Fruit fly (Drosophila melanogaster): ENCODE results near the gene Flad2.

The Flad2 gene

DNA sequence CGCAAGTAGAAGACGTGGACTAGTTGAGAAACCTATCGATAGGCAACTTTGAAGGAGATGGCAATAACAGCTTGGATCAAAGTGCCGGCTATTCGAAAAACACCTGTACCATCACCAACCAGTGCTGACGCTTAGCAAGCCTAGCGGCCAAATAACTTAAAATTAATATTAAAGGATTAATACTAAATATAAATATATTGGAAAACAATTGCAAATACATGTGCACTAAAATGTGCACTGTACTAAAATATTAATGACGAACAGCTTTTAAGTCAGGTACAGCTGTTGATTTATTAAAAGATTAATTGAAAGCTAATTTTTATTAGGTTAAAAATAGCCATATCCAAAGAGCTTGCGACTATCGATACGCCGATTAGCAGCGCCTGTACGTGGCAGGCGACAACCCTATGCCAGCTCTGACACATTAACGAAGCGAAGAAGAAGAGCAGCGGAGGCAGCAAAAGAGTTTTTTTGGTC, 33.8 kb upstream of the Flad2 start, which contains the start of the genes CG9302 and beta'COP (continued):
- TF ChIP-seq ftz-f1 (GFP tag; optimal IDR thresholded peaks at IDR 0.05): no peak
- TF ChIP-seq Atf-2 (GFP tag; optimal IDR thresholded peaks at IDR 0.05): peak; percentile 34
- peak; percentile 56; the same call in 1 of the 2 replicates for TF ChIP-seq sob (GFP tag; IDR thresholded peaks at IDR 0.05)
- 0 out of 2 replicates have a peak, but pooled peaks have one; percentile 17 for TF ChIP-seq onecut (GFP tag; IDR thresholded peaks at IDR 0.05)
- TF ChIP-seq row (GFP tag; IDR thresholded peaks at IDR 0.05): peak; percentile 95
- peak; percentile 81 for TF ChIP-seq grau (tag; optimal IDR thresholded peaks at IDR 0.05)
- no peak for TF ChIP-seq CG6765 (GFP tag; optimal IDR thresholded peaks at IDR 0.05)
- TF ChIP-seq CG13775 (GFP tag; optimal IDR thresholded peaks at IDR 0.05): peak; percentile 83
- no peak for TF ChIP-seq kni (GFP tag; optimal IDR thresholded peaks at IDR 0.05)
- no peak for TF ChIP-seq CG13296 (GFP tag; optimal IDR thresholded peaks at IDR 0.05)
- TF ChIP-seq Asciz (GFP tag; optimal IDR thresholded peaks at IDR 0.05): no peak
- peak; percentile 65 for TF ChIP-seq CG16815 (GFP tag; optimal IDR thresholded peaks at IDR 0.05)
- peak; percentile 5 for TF ChIP-seq CG6654 (GFP tag; optimal IDR thresholded peaks at IDR 0.05)
- 0 out of 2 replicates have a peak, but pooled peaks have one; percentile 22 for TF ChIP-seq Rx (GFP tag; IDR thresholded peaks at IDR 0.05)
- peak; percentile 91 for TF ChIP-seq nmo (GFP tag; optimal IDR thresholded peaks at IDR 0.05)
- no peak for TF ChIP-seq CG12071 (GFP tag; optimal IDR thresholded peaks at IDR 0.05)
- TF ChIP-seq CG18262 (tag; optimal IDR thresholded peaks at IDR 0.05): peak; percentile 74
- no peak for TF ChIP-seq HLH3B (GFP tag; IDR thresholded peaks at IDR 0.05)
- peak; percentile 51 for TF ChIP-seq fd96Cb (tag; optimal IDR thresholded peaks at IDR 0.05)
- no peak for TF ChIP-seq MESR4 (GFP tag; optimal IDR thresholded peaks at IDR 0.05)
- TF ChIP-seq CG4360 (GFP tag; IDR thresholded peaks at IDR 0.05): no peak
- peak in 1 of 3 experiments; percentile 75 for TF ChIP-seq lola (GFP tag; optimal IDR thresholded peaks at IDR 0.05)
- TF ChIP-seq repo (GFP tag; optimal IDR thresholded peaks at IDR 0.05): no peak
- TF ChIP-seq CG16863 (GFP tag; optimal IDR thresholded peaks at IDR 0.05): peak; percentile 1
- TF ChIP-seq sens (GFP tag): peak; percentile 86
- peak; percentile 48 for TF ChIP-seq CG7786 (GFP tag; optimal IDR thresholded peaks at IDR 0.05)
- peak; percentile 45 for TF ChIP-seq Ets97D (GFP tag; optimal IDR thresholded peaks at IDR 0.05)
- TF ChIP-seq Chrac-16 (GFP tag; optimal IDR thresholded peaks at IDR 0.05): peak; percentile 66
- TF ChIP-seq Gug (GFP tag; IDR thresholded peaks at IDR 0.05): peak; percentile 49; the same call in 1 of the 4 replicates
- peak; percentile 81 for TF ChIP-seq Hr3 (GFP tag; optimal IDR thresholded peaks at IDR 0.05)
- no peak; the same call in 1 of the 2 replicates for TF ChIP-seq CG7372 (GFP tag; IDR thresholded peaks at IDR 0.05)
- TF ChIP-seq CG14710 (tag; optimal IDR thresholded peaks at IDR 0.05): peak; percentile 81
- no peak for TF ChIP-seq fd102C (GFP tag; optimal IDR thresholded peaks at IDR 0.05)
- TF ChIP-seq Adf1 (GFP tag; IDR thresholded peaks at IDR 0.05): peak; percentile 48; the same call in 1 of the 2 replicates
- no peak for TF ChIP-seq Ravus (GFP tag; IDR thresholded peaks at IDR 0.05)
- TF ChIP-seq mld (GFP tag; IDR thresholded peaks at IDR 0.05; ENCODE audit: partially characterized antibody): no peak
- no peak for TF ChIP-seq corto (GFP tag; optimal IDR thresholded peaks at IDR 0.05)
- no peak for TF ChIP-seq so (GFP tag; IDR thresholded peaks at IDR 0.05)
- TF ChIP-seq pan (optimal IDR thresholded peaks at IDR 0.05): peak in 1 of 2 experiments; percentile 72
- TF ChIP-seq pan (GFP tag; optimal IDR thresholded peaks at IDR 0.05 in 1 of 2, IDR thresholded peaks at IDR 0.05 in 1 of 2): peak; percentile 47 to 72
- no peak for TF ChIP-seq NC2β (GFP tag; optimal IDR thresholded peaks at IDR 0.05)
- TF ChIP-seq CG11085 (GFP tag; IDR thresholded peaks at IDR 0.05): peak; percentile 50; the same call in 1 of the 2 replicates
- no peak for TF ChIP-seq CG4707 (GFP tag; optimal IDR thresholded peaks at IDR 0.05)
- no peak for TF ChIP-seq jumu (GFP tag; optimal IDR thresholded peaks at IDR 0.05)
- no peak for TF ChIP-seq CG10565 (GFP tag; optimal IDR thresholded peaks at IDR 0.05)
- TF ChIP-seq ranshi (GFP tag; IDR thresholded peaks at IDR 0.05): 0 out of 2 replicates have a peak, but pooled peaks have one; percentile 35
- no peak for TF ChIP-seq Tbp (GFP tag; optimal IDR thresholded peaks at IDR 0.05)
- TF ChIP-seq fru (optimal IDR thresholded peaks at IDR 0.05): no peak
- TF ChIP-seq CG7357 (GFP tag; IDR thresholded peaks at IDR 0.05): peak; percentile 56; the same call in 1 of the 3 replicates
- no peak for TF ChIP-seq Sox100B (GFP tag; optimal IDR thresholded peaks at IDR 0.05)
- TF ChIP-seq ci (GFP tag; IDR thresholded peaks at IDR 0.05): no peak

All from whole organism, embryonic.